Worm (Caenorhabditis elegans) whole organism, dauer: Measurements from ENCODE around the gene Y43C5A.4.

Source experiments
- unc-62 ChIP-seq: sonication (generic microtip); optimal IDR thresholded peaks from 2 replicates; lab custom pipeline; 2017; ENCODE audit warnings: missing biosample characterization, missing genetic modification reagents, missing genetic modification characterization

The Y43C5A.4 gene

DNA sequence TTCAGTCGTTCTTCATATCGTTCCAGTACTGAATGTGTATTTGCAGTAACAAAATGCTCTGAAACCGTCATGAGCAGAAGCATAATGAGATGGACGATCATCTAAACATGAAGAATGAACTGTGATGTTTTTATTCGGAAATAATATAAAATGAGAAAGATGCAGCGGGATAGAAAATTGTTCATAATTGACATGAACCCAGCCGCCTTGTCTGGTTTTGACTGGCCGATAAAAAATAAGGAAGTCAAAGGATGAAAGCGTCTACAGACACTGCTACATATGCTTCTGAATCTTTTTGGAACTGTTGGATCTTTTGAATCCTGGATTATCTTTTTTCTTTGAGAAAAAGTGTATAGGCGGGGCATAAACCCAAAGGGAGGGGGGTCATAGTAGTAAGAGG, 18.3 kb upstream of the Y43C5A.4 start, which contains the start of gene F01G10.9:
Gene F01G10.9 (minus strand): TSS at position 101 of the 400 bp plus-strand sequence.
- no peak for TF ChIP-seq unc-62

DNA sequence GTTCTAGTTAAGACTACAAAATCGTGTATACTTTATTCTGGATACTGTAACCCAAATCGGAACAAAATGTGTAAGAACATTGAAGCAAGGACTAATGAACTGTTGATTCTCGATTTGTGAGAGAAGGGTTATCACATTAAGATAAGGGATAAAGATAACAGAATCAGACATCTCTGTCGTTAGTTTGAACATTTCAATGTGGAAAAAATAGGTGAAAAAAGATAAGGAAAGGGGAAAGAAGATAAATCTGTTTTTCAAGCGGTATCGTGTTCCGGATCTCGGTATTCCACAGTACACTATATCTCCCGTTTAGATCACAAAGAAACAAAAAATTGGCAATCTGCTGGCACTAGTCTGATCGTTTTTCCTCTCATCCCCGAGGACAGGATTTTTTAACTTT, 16.8 kb upstream of the Y43C5A.4 start:
- no peak for TF ChIP-seq unc-62

DNA sequence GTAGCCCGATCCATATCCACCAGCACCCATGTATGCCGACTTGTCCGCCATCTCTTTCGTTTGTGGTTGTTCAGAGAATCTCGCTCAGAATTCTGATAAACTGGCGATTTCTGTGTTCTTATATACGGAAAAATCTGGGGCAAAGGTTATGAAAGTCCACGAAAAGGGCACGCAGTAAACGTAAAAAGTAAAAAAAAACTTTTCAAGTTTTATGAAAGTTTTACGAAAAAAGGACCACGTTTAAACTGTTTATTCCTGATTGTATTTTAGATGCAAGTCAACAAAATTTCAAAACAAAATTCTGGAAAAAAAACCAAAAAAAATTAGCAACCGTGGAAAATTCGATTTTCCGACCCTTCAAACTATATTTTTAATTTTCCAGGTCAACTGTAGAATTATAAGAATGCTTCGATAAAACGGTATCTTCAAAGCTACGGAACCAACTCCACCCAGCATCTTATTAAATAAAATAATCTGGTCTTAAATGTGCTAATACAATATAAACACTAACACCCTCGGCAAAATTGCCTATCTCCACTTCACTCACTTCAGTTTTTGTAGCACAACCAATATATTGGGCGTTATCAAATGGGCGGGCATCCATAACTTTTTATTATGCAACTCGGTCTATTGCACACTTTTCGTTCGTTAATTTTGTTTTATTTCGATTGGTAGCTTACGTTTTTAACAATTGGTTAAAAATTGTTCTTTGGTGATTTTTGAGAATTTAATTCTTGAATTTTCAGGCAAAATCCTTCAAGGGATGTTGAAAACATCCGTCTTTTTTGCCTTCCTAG, 8.5 kb upstream of the Y43C5A.4 start, which contains the start of the genes nspd-7 and Y43C5A.2:
Gene nspd-7 (minus strand): TSS at position 51 of the 797 bp plus-strand sequence.
Gene Y43C5A.2 (plus strand): TSS at position 747 of the 797 bp plus-strand sequence.
- no peak for TF ChIP-seq unc-62

DNA sequence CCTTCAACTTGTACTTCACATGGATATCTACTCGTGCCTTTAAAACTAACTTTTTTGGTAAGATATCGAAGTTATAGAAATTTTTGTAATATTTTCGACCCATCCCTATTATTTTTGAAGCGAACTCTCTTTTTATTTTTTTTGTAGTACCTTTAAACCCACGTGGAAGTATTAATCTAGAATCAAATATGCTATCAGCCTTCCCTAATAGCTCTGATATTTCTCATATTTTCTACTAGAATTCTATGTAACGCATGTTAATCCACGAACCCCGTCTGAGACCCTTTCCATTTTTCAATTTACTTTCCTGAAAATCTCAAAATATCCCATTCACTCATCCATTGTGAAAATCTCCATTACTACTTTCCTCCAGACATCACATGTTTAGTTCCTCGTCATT, 4.5 kb upstream of the Y43C5A.4 start:
- no peak for TF ChIP-seq unc-62

DNA sequence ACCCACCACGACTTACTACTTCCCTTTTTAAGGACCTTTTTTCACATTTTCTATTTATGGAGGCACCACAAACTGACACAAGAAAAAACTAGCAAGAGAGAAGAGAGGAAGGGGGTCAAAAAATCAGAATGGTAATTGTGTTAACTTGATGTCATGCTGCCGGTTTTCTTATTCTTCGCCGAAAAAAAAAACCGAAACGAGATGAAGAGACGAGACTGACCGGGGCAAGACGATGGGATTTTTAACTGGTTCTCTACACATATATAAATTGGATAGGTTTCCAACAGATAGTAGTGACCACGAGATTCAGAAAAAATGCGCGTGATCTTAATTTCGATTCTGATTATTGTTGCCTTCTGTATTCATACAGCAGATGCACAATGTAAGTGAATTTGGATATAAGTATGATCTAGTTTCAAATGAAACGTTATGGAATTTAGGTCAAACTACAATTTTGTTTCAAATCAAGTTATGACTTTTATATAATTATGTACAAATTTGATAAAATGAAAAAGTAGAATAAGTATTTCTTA, 4.0 kb upstream of the Y43C5A.4 start, which contains the start of gene Y43C5A.3:
Gene Y43C5A.3 (plus strand): TSS at position 256 of the 533 bp plus-strand sequence.
- no peak for TF ChIP-seq unc-62

DNA sequence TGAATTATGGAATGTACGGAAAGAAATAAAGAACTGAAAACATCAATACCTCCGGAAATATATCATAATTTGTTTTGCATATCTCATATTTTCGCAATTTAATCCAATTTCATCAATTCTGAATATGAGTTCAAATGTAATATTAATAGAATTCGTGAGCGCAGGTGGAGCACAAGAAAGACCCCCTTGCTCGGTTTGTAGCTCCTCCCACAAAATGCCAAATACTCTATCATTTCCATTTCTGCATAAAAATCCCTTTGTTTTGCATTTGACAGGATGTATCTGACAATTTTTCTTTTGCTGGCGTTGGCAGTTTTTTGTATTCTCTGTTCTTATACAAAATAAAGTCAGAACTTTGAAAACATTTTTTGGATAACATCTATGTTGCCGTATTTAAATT, 2.8 kb upstream of the Y43C5A.4 start:
- TF ChIP-seq unc-62: no peak

DNA sequence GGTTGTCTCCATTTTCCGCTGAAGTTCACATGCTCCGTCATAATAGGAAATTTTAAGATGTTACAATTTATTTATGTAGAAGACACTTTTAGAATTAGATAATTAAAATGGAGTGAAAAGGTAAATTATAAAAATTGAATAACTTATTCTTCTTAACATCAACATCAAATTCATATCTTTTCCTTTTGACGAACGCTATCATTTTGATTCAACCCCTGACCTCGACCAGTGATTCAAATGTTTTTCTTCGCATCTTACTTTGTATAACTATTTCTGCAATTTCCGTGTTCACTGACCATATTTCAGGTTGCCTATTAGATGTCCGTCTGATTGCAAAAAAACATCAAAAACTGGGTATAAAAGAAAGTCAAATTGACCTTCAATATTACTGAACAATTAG, 856 bp upstream of the Y43C5A.4 start, which contains the start of gene Y43C5A.7:
Gene Y43C5A.7 (plus strand): TSS at position 301 of the 400 bp plus-strand sequence.
- TF ChIP-seq unc-62: no peak

DNA sequence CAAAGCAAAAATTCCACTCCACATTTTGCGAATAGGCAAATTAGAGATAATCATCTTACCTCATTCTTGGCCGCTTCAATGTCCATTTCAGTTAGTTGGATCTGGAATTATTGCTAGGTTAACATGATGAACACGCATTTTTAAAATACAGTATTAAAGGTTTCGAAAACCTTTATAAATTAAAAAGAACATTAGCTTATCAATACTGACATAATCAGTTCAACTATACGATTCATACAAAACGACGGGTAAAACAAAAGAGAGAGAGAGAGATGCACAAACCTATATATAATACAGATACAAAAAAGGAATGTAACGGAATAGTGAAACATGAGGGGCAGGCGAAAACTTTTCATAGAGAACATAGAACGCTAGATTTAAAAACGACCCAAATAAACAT, 3.7 kb downstream of the Y43C5A.4 start, which contains the start of gene thk-1:
Gene thk-1 (minus strand): TSS at position 101 of the 400 bp plus-strand sequence.
- no peak for TF ChIP-seq unc-62

DNA sequence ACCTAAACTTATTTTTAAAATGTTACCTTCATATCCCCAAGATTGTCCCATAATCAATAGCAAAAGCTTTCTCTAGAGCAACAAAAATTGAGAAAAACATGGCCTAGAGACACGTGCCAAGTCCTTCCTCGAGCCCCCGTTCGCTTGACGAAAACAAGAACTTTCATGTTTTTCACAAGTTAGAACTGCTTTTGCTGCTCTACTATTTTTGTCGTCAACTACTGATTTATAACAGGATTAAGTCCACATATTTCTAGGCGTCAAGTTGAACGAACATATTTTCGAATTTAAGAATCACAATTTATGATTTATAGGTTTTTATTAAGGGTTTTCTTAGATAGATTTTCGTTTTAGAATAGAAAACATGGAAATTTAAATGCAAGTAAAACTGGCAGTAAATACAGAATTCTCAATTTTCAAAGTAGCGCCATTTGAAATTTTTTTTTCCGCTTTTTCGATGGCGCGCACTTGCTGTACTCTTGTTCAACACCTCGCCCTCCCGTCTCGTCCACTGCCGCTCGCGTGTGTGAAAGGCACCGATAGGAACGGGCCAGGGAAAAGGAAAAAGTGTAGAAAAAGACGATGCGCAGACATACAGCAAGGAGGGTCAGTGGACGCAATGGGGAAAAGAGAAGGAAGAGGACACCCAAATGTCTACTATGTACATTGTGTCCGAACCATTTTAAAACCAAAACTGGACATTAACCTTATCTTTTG, 6.5 kb downstream of the Y43C5A.4 start, which contains the start of gene rad-51:
Gene rad-51 (minus strand): TSS at position 51 of the 717 bp plus-strand sequence.
- TF ChIP-seq unc-62: no peak

DNA sequence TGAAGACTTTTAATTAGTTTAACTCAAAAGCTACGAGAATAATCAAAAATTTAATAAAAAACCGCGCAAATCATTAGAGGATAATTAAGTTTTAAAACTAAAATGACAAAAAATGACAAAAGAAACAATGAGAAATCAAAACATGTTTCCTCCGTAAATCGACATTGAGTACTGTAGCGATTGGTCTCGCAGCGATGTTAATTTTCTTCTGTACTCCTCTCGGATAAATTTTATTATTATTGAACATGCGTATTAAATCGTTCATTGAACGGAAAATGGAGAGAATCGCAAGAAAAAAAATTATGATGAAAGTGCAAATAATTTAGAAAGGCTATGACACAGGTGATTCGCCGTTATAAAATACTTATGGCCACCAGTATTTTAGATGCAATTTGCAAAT, 7.5 kb downstream of the Y43C5A.4 start:
- TF ChIP-seq unc-62: no peak

DNA sequence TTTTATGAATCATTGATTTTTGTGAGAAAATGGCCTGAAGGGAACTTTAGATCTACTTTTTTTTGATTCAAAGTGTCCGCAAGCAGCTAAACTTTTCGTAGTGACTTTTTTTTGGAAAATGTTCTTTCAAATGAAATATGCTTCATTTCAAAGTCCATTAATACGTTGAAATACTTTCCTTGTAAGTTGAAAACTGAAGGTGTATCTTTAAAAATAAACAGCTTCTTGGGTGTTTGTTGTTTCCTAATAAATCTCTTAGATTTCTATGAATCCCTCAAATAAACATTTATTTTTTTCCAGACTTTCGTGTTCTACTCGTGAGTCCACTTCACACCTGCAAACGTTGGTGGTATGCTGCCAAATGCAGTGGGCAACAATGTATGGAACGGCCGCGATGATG, 8.8 kb downstream of the Y43C5A.4 start, which contains the start of gene ebax-1:
Gene ebax-1 (plus strand): TSS at position 301 of the 400 bp plus-strand sequence.
- TF ChIP-seq unc-62: no peak

DNA sequence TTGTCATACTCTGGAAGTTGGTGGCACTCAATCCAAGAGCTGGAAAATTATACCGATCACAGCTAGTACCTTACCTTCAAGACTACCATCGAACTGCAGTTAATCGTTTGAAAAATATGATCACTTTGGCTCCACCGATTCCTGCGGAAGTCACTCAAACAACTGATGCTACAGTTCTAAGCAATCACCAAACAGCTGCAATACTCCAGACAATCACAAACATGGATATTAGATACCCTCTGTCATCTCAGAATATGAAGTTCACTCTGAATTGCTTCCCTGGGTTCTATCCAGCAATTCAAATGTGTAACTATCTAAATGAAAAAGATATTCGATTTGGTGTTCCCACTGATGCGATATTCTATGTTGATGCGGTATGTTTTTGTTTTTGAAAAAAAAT, 10.8 kb downstream of the Y43C5A.4 start:
- no peak for TF ChIP-seq unc-62

DNA sequence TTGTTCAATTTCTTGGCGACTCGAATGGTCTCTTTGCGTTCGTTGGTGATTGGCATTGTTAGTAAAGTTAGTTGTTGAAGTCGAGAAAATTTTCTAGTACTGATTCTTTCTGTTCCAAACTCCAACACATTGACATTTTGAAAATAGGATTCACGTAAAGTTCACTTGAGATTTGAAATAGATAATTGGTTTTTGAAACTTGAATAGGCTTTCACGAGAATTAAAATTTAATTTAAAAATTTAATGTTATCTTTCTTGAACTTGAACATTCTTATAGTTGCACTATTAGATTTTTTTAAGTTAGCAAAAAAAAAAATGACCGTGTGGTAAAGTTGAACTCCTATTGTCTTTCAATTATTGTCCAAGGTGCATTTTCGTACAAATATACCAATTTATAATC, 16.2 kb downstream of the Y43C5A.4 start, which contains the start of gene R09E10.6:
Gene R09E10.6 (minus strand): TSS at position 101 of the 400 bp plus-strand sequence.
- no peak for TF ChIP-seq unc-62

DNA sequence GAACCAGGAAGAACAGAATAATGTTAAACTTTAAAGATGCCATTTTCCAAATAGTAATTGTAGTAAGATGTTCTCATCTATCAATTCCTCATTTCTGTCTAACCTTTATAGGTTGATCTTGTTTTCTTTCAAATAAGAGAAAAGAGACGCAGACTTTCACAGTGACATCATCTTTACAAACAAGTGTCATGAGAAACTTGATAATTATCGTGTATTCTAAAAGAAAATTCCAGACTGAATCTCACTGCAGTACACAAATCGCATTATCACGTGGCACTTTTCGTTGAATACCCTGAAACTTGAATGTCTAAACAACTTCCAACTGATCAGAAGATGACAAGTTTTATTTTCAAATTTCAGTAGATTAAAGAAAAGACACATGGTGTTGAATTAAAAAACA, 17.3 kb downstream of the Y43C5A.4 start, which contains the start of gene R09E10.13:
Gene R09E10.13 (minus strand): TSS at position 61 of the 400 bp plus-strand sequence.
- TF ChIP-seq unc-62: no peak

DNA sequence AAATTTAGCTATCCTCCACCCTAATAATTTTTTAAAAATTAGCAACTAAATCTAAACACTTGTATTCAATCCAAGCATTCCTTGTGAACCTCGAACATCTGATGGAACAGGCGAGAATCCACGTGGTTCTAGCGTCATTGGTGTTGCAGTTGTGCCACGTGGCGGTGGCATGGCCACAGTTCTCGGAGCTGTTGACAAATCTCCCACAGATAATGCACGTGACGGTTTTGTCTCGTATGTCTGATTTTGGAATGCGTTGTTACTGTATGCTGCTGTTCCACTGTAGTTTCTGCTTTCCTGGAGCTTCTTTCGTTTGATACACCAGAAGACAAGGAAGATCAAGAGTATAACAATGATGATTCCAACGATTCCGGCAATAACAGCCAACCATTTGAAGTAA, 18.2 kb downstream of the Y43C5A.4 start:
- no peak for TF ChIP-seq unc-62

DNA sequence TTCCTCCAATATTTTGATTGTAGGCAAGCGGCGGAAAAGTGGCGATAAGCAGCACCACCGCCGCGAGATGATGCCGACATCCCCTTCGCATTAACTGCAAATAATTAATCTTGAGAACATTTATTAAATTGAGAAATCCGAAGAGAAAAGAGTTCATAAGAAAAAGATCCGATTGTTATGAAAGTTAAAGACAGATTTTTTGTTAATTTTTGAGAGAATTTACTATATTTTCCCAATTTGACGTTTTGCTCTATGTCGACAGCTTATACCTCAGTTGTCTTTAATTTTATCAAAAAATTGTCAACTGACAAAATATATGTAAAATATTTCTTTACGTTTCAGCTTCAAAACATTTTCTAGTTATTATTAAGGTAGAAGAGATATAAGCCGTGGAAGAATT, 24.4 kb downstream of the Y43C5A.4 start, which contains the start of gene R09E10.5:
Gene R09E10.5 (minus strand): TSS at position 101 of the 400 bp plus-strand sequence.
- TF ChIP-seq unc-62: no peak

DNA sequence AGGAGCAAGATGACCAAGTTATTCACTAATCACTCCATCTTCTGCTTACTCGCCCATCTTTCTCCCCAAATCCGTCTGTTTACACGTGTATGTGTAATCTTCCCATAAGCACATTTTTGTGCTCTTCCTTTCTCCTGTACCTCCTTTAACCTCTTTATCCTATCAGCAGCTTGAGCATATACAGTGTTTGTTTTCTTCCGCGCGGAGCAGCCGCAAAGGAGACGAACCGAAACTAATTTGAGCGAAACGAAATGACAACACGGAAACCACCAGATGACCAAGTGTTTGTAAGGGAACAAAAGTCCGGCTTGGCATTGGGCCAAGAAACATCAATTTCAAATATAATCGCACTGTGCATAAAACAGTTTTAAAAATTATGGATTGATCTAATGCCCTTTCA, 26.6 kb downstream of the Y43C5A.4 start:
- TF ChIP-seq unc-62: no peak
